Worm (Caenorhabditis elegans) whole organism, L2 larva: ENCODE results near the gene pdf-1.
A peak's percentile ranks its signal among the peaks of the same experiment; 100 is the strongest.

Source experiments
- ZK546.5 ChIP-seq: sonication (generic microtip); optimal IDR thresholded peaks from 2 replicates; lab custom pipeline; 2017; ENCODE audit warnings: missing biosample characterization, missing genetic modification characterization
- gmeb-1 ChIP-seq: fragments of 150-350 bp; optimal IDR thresholded peaks from 2 replicates; lab custom pipeline; 2014; ENCODE audit warnings: missing biosample characterization, missing genetic modification characterization
- lin-13 ChIP-seq: fragments of 150-350 bp; optimal IDR thresholded peaks from 2 replicates; lab custom pipeline; 2014; ENCODE audit warnings: missing biosample characterization, missing genetic modification reagents, missing genetic modification characterization
- lsy-2 ChIP-seq, 2 experiments: fragments of 150-350 bp in 1 of 2; sonication (generic microtip) in 1 of 2; optimal IDR thresholded peaks; 2 replicates each; lab custom pipeline; 2014 to 2017; ENCODE audit warnings: missing biosample characterization in 2 of 2, missing genetic modification characterization in 2 of 2
- nhr-11 ChIP-seq: fragments of 150-350 bp; optimal IDR thresholded peaks from 2 replicates; lab custom pipeline; 2014; ENCODE audit warnings: missing biosample characterization, missing genetic modification characterization
- nhr-12 ChIP-seq: fragments of 150-350 bp; optimal IDR thresholded peaks from 2 replicates; lab custom pipeline; 2014; ENCODE audit warnings: missing biosample characterization, missing genetic modification characterization
- unc-39 ChIP-seq: fragments of 150-350 bp; optimal IDR thresholded peaks from 2 replicates; lab custom pipeline; 2014; ENCODE audit warnings: missing biosample characterization, missing genetic modification characterization
- unc-62 ChIP-seq: fragments of 150-350 bp; optimal IDR thresholded peaks from 2 replicates; lab custom pipeline; 2014; ENCODE audit warnings: missing biosample characterization, missing genetic modification reagents, missing genetic modification characterization
- ztf-11 ChIP-seq: sonication (generic microtip); optimal IDR thresholded peaks from 2 replicates; lab custom pipeline; 2017; ENCODE audit warnings: missing biosample characterization, missing genetic modification characterization

DNA sequence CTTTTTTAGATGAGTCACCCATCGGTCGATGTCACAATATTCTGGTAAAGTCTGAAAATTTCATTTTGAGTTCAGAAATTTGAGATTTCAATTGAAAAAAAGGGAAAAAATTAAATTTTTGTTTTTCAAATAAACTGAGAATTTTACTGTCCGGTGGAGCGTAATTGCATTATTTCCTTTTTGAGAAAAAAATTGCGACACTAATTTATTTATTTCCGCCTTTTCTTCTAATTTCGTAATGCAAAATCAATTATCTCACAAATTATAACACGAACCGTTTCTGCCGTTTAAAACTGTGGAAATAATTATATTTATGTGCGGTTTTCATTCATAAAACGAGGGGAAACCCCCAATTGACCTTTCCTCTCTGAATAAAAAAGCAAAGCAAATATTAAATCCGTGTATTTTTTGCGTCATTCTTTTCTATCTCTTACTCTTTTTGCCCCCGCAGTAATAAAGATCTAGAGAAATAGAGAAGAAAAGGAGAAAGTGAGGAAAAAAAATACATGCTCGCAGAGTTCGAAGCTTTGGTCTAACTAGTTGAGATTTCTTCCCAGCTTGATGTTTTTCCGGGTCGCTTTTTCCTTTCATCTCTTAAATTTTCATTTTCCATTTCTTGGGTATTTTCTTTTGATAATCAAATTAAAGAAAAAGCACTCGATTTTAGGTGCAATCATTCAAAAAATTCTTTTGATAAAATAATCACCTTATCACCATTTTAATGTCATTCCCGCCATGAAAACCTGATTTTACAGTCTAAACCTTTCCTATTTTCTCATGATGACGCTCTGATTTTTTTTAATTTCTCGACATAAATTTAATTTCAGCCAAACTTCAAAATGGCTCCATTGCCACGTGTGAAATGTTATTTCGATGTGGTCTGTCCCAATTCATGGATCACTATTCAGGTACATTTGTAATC lies 9.0 kb downstream of the pdf-1 start, which contains the start of the genes brc-2 and T07E3.3:
- no peak for TF ChIP-seq unc-39 (tag; lab: Kevin White, UChicago)
- TF ChIP-seq ZK546.5 (tag; lab: Kevin White, UChicago) = no peak
- peak in 1 of 2 experiments; percentile 11 for TF ChIP-seq lsy-2 (tag; optimal IDR thresholded peaks at IDR 0.05; lab: Kevin White, UChicago)
- no peak for TF ChIP-seq nhr-11 (tag; lab: Kevin White, UChicago)
- TF ChIP-seq gmeb-1 = no peak
- no peak for TF ChIP-seq ztf-11 (tag; lab: Kevin White, UChicago)
- TF ChIP-seq nhr-12 (tag; lab: Kevin White, UChicago) = no peak
- no peak for TF ChIP-seq lin-13
- TF ChIP-seq unc-62 = no peak
